Worm (Caenorhabditis elegans): ENCODE data around the gene R02E4.2.

The R02E4.2 gene

ce11 chrX:4131354-4131753, 24.1 kb downstream of the R02E4.2 start:
- TF ChIP-seq tbx-2 (tag; optimal IDR thresholded peaks at IDR 0.05) (no peak), dve-1 (tag; optimal IDR thresholded peaks at IDR 0.05) (no peak), zip-5 (tag; optimal IDR thresholded peaks at IDR 0.05) (no peak), Y22D7AL.16 (tag; optimal IDR thresholded peaks at IDR 0.05) (no peak), ztf-16 (tag; optimal IDR thresholded peaks at IDR 0.05) (no peak), C08G9.2 (tag; optimal IDR thresholded peaks at IDR 0.05) (no peak), rnt-1 (tag; optimal IDR thresholded peaks at IDR 0.05) (no peak), dmd-4 (tag; optimal IDR thresholded peaks at IDR 0.05; ENCODE audit: borderline replicate concordance) (no peak), sox-4 (tag; optimal IDR thresholded peaks at IDR 0.05) (no peak), ref-2 (tag; optimal IDR thresholded peaks at IDR 0.05) (no peak)

- TF ChIP-seq dve-1 (tag; optimal IDR thresholded peaks at IDR 0.05) (no peak), ceh-48 (tag; optimal IDR thresholded peaks at IDR 0.05) (no peak), pqm-1 (tag; optimal IDR thresholded peaks at IDR 0.05) (no peak), C38D4.7 (GFP tag; optimal IDR thresholded peaks at IDR 0.05) (no peak), ceh-2 (tag; optimal IDR thresholded peaks at IDR 0.05) (no peak), lim-6 (tag; optimal IDR thresholded peaks at IDR 0.05) (no peak), unc-3 (GFP tag; conservative IDR thresholded peaks at IDR 0.05) (no peak), unc-3 (tag; optimal IDR thresholded peaks at IDR 0.05) (no peak), C08G9.2 (tag; optimal IDR thresholded peaks at IDR 0.05) (no peak), ceh-18 (tag; optimal IDR thresholded peaks at IDR 0.05) (no peak), ztf-16 (tag; optimal IDR thresholded peaks at IDR 0.05) (no peak), unc-55 (GFP tag; optimal IDR thresholded peaks at IDR 0.05) (no peak), unc-86 (tag; optimal IDR thresholded peaks at IDR 0.05) (no peak), pag-3 (tag; optimal IDR thresholded peaks at IDR 0.05; ENCODE audit: borderline replicate concordance) (no peak), pha-4 (tag; optimal IDR thresholded peaks at IDR 0.05) (no peak)
These were observed 25.0 kb downstream of the R02E4.2 start for ce11 chrX:4132243-4132642.

ce11 chrX:4133378-4133777, 26.1 kb downstream of the R02E4.2 start:
- TF ChIP-seq lim-6 (tag; optimal IDR thresholded peaks at IDR 0.05) (no peak), dve-1 (tag; optimal IDR thresholded peaks at IDR 0.05) (no peak), ttx-3 (tag; optimal IDR thresholded peaks at IDR 0.05) (no peak), C38D4.7 (GFP tag; optimal IDR thresholded peaks at IDR 0.05) (no peak), nhr-11 (tag; optimal IDR thresholded peaks at IDR 0.05) (no peak), ref-2 (tag; optimal IDR thresholded peaks at IDR 0.05) (no peak), nfya-1 (tag; optimal IDR thresholded peaks at IDR 0.05) (no peak), madf-2 (tag; optimal IDR thresholded peaks at IDR 0.05) (no peak), ceh-24 (tag; optimal IDR thresholded peaks at IDR 0.05) (no peak), dmd-4 (tag; optimal IDR thresholded peaks at IDR 0.05; ENCODE audit: borderline replicate concordance) (no peak), ceh-30 (tag; optimal IDR thresholded peaks at IDR 0.05) (no peak), unc-3 (GFP tag; conservative IDR thresholded peaks at IDR 0.05) (no peak), unc-3 (tag; optimal IDR thresholded peaks at IDR 0.05) (no peak), unc-42 (tag; optimal IDR thresholded peaks at IDR 0.05) (no peak), hlh-6 (tag; optimal IDR thresholded peaks at IDR 0.05) (no peak), F13H6.1 (tag; optimal IDR thresholded peaks at IDR 0.05) (no peak), zip-5 (tag; optimal IDR thresholded peaks at IDR 0.05) (no peak), tbx-7 (tag; optimal IDR thresholded peaks at IDR 0.05) (no peak), pat-9 (tag; optimal IDR thresholded peaks at IDR 0.05) (no peak), che-1 (tag; optimal IDR thresholded peaks at IDR 0.05) (no peak), ceh-6 (GFP tag; optimal IDR thresholded peaks at IDR 0.05) (no peak)

ce11 chrX:4134855-4135254, 27.6 kb downstream of the R02E4.2 start, which contains the start of gene ZK470.2:
Gene ZK470.2, plus strand, starts transcription at chrX:4135155.
- no peak for TF ChIP-seq elt-2 (tag; optimal IDR thresholded peaks at IDR 0.05)
- TF ChIP-seq hlh-15 (tag; optimal IDR thresholded peaks at IDR 0.05), result no peak
- TF ChIP-seq sox-4 (tag; optimal IDR thresholded peaks at IDR 0.05), result no peak
